Fruit fly (Drosophila melanogaster) whole organism, embryonic: ENCODE data around the gene slp1.

ENCODE experiments used
- Abd-B ChIP-seq: fragments of 200-800 bp; sonication (Bioruptor generic); optimal IDR thresholded peaks from 2 replicates; lab custom pipeline; 2018; ENCODE audit warnings: missing biosample characterization, mild to moderate bottlenecking, missing genetic modification characterization, moderate library complexity
- Adf1 ChIP-seq: fragments of 200-800 bp; sonication (Bioruptor generic); IDR thresholded peaks from 2 replicates; pipeline ENCODE4 v1.3.6; 2022; ENCODE audit warnings: missing biosample characterization, missing genetic modification characterization
- BEAF-32 ChIP-seq: fragments of 200-800 bp; sonication (Bioruptor generic); optimal IDR thresholded peaks from 3 replicates; lab custom pipeline; 2017; ENCODE audit warnings: missing biosample characterization, missing genetic modification characterization, mild to moderate bottlenecking, moderate library complexity, missing genetic modification reagents
- Bdp1 ChIP-seq: fragments of 200-800 bp; sonication (Bioruptor generic); optimal IDR thresholded peaks from 3 replicates; lab custom pipeline; 2016; ENCODE audit warnings: missing biosample characterization, missing genetic modification characterization
- CG10147 ChIP-seq: fragments of 200-800 bp; sonication (Bioruptor generic); optimal IDR thresholded peaks from 2 replicates; lab custom pipeline; 2019; ENCODE audit warnings: missing biosample characterization, mild to moderate bottlenecking, missing genetic modification characterization, moderate library complexity
- CG11085 ChIP-seq: fragments of 200-800 bp; sonication (Bioruptor generic); IDR thresholded peaks from 2 replicates; pipeline ENCODE4 v1.3.6; 2022; ENCODE audit warnings: missing biosample characterization, missing genetic modification characterization
- CG11398 ChIP-seq: fragments of 200-800 bp; sonication (Bioruptor generic); optimal IDR thresholded peaks from 2 replicates; lab custom pipeline; 2016; ENCODE audit warnings: missing biosample characterization, missing genetic modification characterization
- CG12744 ChIP-seq: fragments of 200-800 bp; sonication (Bioruptor generic); optimal IDR thresholded peaks from 2 replicates; lab custom pipeline; 2016; ENCODE audit warnings: missing biosample characterization, missing genetic modification characterization
- CG13894 ChIP-seq: fragments of 200-800 bp; sonication (Bioruptor generic); optimal IDR thresholded peaks from 3 replicates; lab custom pipeline; 2018; ENCODE audit warnings: missing biosample characterization, mild to moderate bottlenecking, missing genetic modification characterization, moderate library complexity
- CG14050 ChIP-seq: fragments of 200-800 bp; sonication (Bioruptor generic); IDR thresholded peaks from 3 replicates; pipeline ENCODE4 v1.3.6; 2022; ENCODE audit warnings: missing biosample characterization, missing genetic modification characterization
- CG15073 ChIP-seq: fragments of 200-800 bp; sonication (Bioruptor generic); optimal IDR thresholded peaks from 2 replicates; lab custom pipeline; 2016; ENCODE audit warnings: missing biosample characterization, missing genetic modification characterization
- CG17186 ChIP-seq: fragments of 200-800 bp; sonication (Bioruptor generic); optimal IDR thresholded peaks from 3 replicates; lab custom pipeline; 2017; ENCODE audit warnings: missing biosample characterization, missing genetic modification reagents, missing genetic modification characterization
- CG1832 ChIP-seq: fragments of 200-800 bp; sonication (Bioruptor generic); optimal IDR thresholded peaks from 2 replicates; lab custom pipeline; 2017; ENCODE audit warnings: missing biosample characterization, mild to moderate bottlenecking, missing genetic modification characterization, inconsistent platforms
- CG18599 ChIP-seq: fragments of 200-800 bp; sonication (Bioruptor generic); optimal IDR thresholded peaks from 3 replicates; lab custom pipeline; 2017; ENCODE audit warnings: missing biosample characterization, missing genetic modification characterization, mild to moderate bottlenecking, moderate library complexity, missing genetic modification reagents
- CG2120 ChIP-seq: fragments of 200-800 bp; sonication (Bioruptor generic); optimal IDR thresholded peaks from 3 replicates; lab custom pipeline; 2016; ENCODE audit warnings: missing biosample characterization, missing genetic modification characterization
- CG2199 ChIP-seq: fragments of 200-800 bp; sonication (Bioruptor generic); IDR thresholded peaks from 3 replicates; pipeline ENCODE4 v1.3.6; 2022; ENCODE audit warnings: missing biosample characterization, missing genetic modification characterization
- CG31388 ChIP-seq: fragments of 200-800 bp; sonication (Bioruptor generic); optimal IDR thresholded peaks from 2 replicates; lab custom pipeline; 2016; ENCODE audit warnings: missing biosample characterization, missing genetic modification characterization
- CG3838 ChIP-seq: fragments of 200-800 bp; sonication (Bioruptor generic); optimal IDR thresholded peaks from 3 replicates; lab custom pipeline; 2016; ENCODE audit warnings: missing biosample characterization, missing genetic modification characterization
- CG43689 ChIP-seq: fragments of 200-800 bp; sonication (Bioruptor generic); IDR thresholded peaks from 2 replicates; pipeline ENCODE4 v1.3.6; 2022; ENCODE audit warnings: missing biosample characterization, missing genetic modification characterization
- CG4707 ChIP-seq: fragments of 200-800 bp; sonication (Bioruptor generic); optimal IDR thresholded peaks from 2 replicates; lab custom pipeline; 2018; ENCODE audit warnings: missing biosample characterization, mild to moderate bottlenecking, missing genetic modification characterization, moderate library complexity
- CG5245 ChIP-seq: fragments of 200-800 bp; sonication (Bioruptor generic); optimal IDR thresholded peaks from 3 replicates; lab custom pipeline; 2016; ENCODE audit warnings: missing biosample characterization, missing genetic modification characterization
- CG6175 ChIP-seq: fragments of 200-800 bp; sonication (Bioruptor generic); IDR thresholded peaks from 3 replicates; pipeline ENCODE4 v1.3.6; 2022; ENCODE audit warnings: missing biosample characterization, missing genetic modification characterization
- CG7963 ChIP-seq: fragments of 200-800 bp; sonication (Bioruptor generic); IDR thresholded peaks from 3 replicates; pipeline ENCODE4 v1.3.6; 2022; ENCODE audit warnings: missing biosample characterization, missing genetic modification characterization; ENCODE audit not compliant: partially characterized antibody
- CG8359 ChIP-seq: fragments of 200-800 bp; sonication (Bioruptor generic); optimal IDR thresholded peaks from 2 replicates; lab custom pipeline; 2017; ENCODE audit warnings: missing biosample characterization, mild to moderate bottlenecking, missing genetic modification characterization, borderline replicate concordance
- ERR ChIP-seq: fragments of 200-800 bp; sonication (Bioruptor generic); optimal IDR thresholded peaks from 2 replicates; lab custom pipeline; 2016; ENCODE audit warnings: missing biosample characterization, missing genetic modification characterization
- Hr51 ChIP-seq, 2 experiments: fragments of 200-800 bp; sonication (Bioruptor generic); optimal IDR thresholded peaks; 2 replicates in 1 of 2; 3 replicates in 1 of 2; lab custom pipeline; 2016 to 2018; ENCODE audit warnings: missing biosample characterization in 2 of 2, missing genetic modification characterization in 2 of 2, mild to moderate bottlenecking in 1 of 2, moderate library complexity in 1 of 2
- Oli ChIP-seq: fragments of 200-800 bp; sonication (Bioruptor generic); optimal IDR thresholded peaks from 2 replicates; lab custom pipeline; 2018; ENCODE audit warnings: missing biosample characterization, mild to moderate bottlenecking, missing genetic modification characterization, moderate library complexity
- Rfx ChIP-seq: fragments of 200-800 bp; sonication (Bioruptor generic); IDR thresholded peaks from 2 replicates; pipeline ENCODE4 v1.3.6; 2022; ENCODE audit warnings: missing biosample characterization, missing genetic modification characterization
- Sox102F ChIP-seq: fragments of 200-800 bp; sonication (Bioruptor generic); optimal IDR thresholded peaks from 2 replicates; lab custom pipeline; 2018; ENCODE audit warnings: missing biosample characterization, mild to moderate bottlenecking, missing genetic modification characterization, moderate library complexity
- Sry-β ChIP-seq: fragments of 200-800 bp; sonication (Bioruptor generic); optimal IDR thresholded peaks from 2 replicates; lab custom pipeline; 2018; ENCODE audit warnings: missing biosample characterization, mild to moderate bottlenecking, missing genetic modification characterization, moderate library complexity
- Sry-δ ChIP-seq: fragments of 200-800 bp; sonication (Bioruptor generic); optimal IDR thresholded peaks from 2 replicates; lab custom pipeline; 2016; ENCODE audit warnings: missing biosample characterization, missing genetic modification characterization
- Xbp1 ChIP-seq: fragments of 200-800 bp; sonication (Bioruptor generic); optimal IDR thresholded peaks from 3 replicates; lab custom pipeline; 2016; ENCODE audit warnings: missing biosample characterization, mild to moderate bottlenecking, missing genetic modification characterization
- bsh ChIP-seq, 2 experiments: fragments of 200-800 bp; sonication (Bioruptor generic); optimal IDR thresholded peaks; 2 replicates each; lab custom pipeline; 2017 to 2018; ENCODE audit warnings: mild to moderate bottlenecking in 2 of 2, missing biosample characterization in 2 of 2, missing genetic modification characterization in 2 of 2, moderate library complexity in 1 of 2
- chn ChIP-seq: fragments of 200-800 bp; sonication (Bioruptor generic); optimal IDR thresholded peaks from 2 replicates; lab custom pipeline; 2016; ENCODE audit warnings: missing biosample characterization, missing genetic modification characterization
- dati ChIP-seq: fragments of 200-800 bp; sonication (Bioruptor generic); IDR thresholded peaks from 2 replicates; pipeline ENCODE4 v1.3.6; 2022; ENCODE audit warnings: missing biosample characterization, missing genetic modification characterization
- dpn ChIP-seq, 2 experiments: fragments of 200-800 bp; sonication (Bioruptor generic); optimal IDR thresholded peaks; 3 replicates each; lab custom pipeline; 2016; ENCODE audit warnings: missing biosample characterization in 2 of 2, missing genetic modification characterization in 2 of 2
- ems ChIP-seq: fragments of 200-800 bp; sonication (Bioruptor generic); optimal IDR thresholded peaks from 3 replicates; lab custom pipeline; 2016; ENCODE audit warnings: missing biosample characterization, missing genetic modification characterization
- fu2 ChIP-seq: fragments of 200-800 bp; sonication (Bioruptor generic); optimal IDR thresholded peaks from 2 replicates; lab custom pipeline; 2016; ENCODE audit warnings: missing biosample characterization, missing genetic modification characterization
- gfzf ChIP-seq: fragments of 200-800 bp; sonication (Bioruptor generic); optimal IDR thresholded peaks from 2 replicates; lab custom pipeline; 2016; ENCODE audit warnings: missing biosample characterization, mild to moderate bottlenecking, missing genetic modification characterization, moderate library complexity
- luna ChIP-seq: fragments of 200-800 bp; sonication (Bioruptor generic); optimal IDR thresholded peaks from 2 replicates; lab custom pipeline; 2016; ENCODE audit warnings: missing biosample characterization, missing genetic modification characterization
- nau ChIP-seq: fragments of 200-800 bp; sonication (Bioruptor generic); optimal IDR thresholded peaks from 3 replicates; lab custom pipeline; 2017; ENCODE audit warnings: missing biosample characterization, mild to moderate bottlenecking, missing genetic modification characterization, missing genetic modification reagents
- nmo ChIP-seq: fragments of 200-800 bp; sonication (Bioruptor generic); optimal IDR thresholded peaks from 2 replicates; lab custom pipeline; 2018; ENCODE audit warnings: missing biosample characterization, mild to moderate bottlenecking, missing genetic modification characterization, moderate library complexity
- oc ChIP-seq: fragments of 200-800 bp; sonication (Bioruptor generic); optimal IDR thresholded peaks from 2 replicates; lab custom pipeline; 2018; ENCODE audit warnings: missing biosample characterization, mild to moderate bottlenecking, missing genetic modification characterization, moderate library complexity
- org-1 ChIP-seq: fragments of 200-800 bp; sonication (Bioruptor generic); optimal IDR thresholded peaks from 2 replicates; lab custom pipeline; 2017; ENCODE audit warnings: missing biosample characterization, missing genetic modification characterization
- psq ChIP-seq: fragments of 200-800 bp; sonication (Bioruptor generic); optimal IDR thresholded peaks from 2 replicates; lab custom pipeline; 2017; ENCODE audit warnings: missing biosample characterization, missing genetic modification characterization
- sim ChIP-seq: fragments of 200-800 bp; sonication (Bioruptor generic); IDR thresholded peaks from 2 replicates; pipeline ENCODE4 v1.3.6; 2022; ENCODE audit warnings: missing biosample characterization, missing genetic modification characterization
- tio ChIP-seq: fragments of 200-800 bp; sonication (Bioruptor generic); optimal IDR thresholded peaks from 2 replicates; lab custom pipeline; 2017; ENCODE audit warnings: missing biosample characterization, missing genetic modification characterization, inconsistent platforms
- tll ChIP-seq, 2 experiments: fragments of 200-800 bp in 1 of 2; fragments of >200 bp in 1 of 2; sonication (Bioruptor generic) in 1 of 2; optimal IDR thresholded peaks; 2 replicates each; lab custom pipeline; 2017 to 2019; ENCODE audit warnings: missing biosample characterization in 2 of 2, missing genetic modification characterization in 2 of 2, mild to moderate bottlenecking in 1 of 2, moderate library complexity in 1 of 2
- trem ChIP-seq: fragments of 200-800 bp; optimal IDR thresholded peaks from 3 replicates; lab custom pipeline; 2019; ENCODE audit warnings: missing biosample characterization, mild to moderate bottlenecking, missing genetic modification characterization, moderate library complexity
- zen ChIP-seq: fragments of 200-800 bp; sonication (Bioruptor generic); optimal IDR thresholded peaks from 3 replicates; lab custom pipeline; 2018; ENCODE audit warnings: missing biosample characterization, mild to moderate bottlenecking, missing genetic modification characterization, moderate library complexity

Gene slp1

dm6 chr2L:3872283-3872682 is 46.8 kb downstream of the slp1 start, which contains the start of gene CG31957 (continued):
- TF ChIP-seq Abd-B (GFP tag; lab: Kevin White, UChicago) (peak; percentile 52), tll (GFP tag; optimal IDR thresholded peaks at IDR 0.05; lab: Kevin White, UChicago) (peak in 1 of 2 experiments; percentile 84), CG2199 (no peak), ERR (GFP tag; lab: Kevin White, UChicago) (peak; percentile 44), ems (GFP tag; lab: Kevin White, UChicago) (peak; percentile 36), Xbp1 (peak; percentile 62), Adf1 (no peak), psq (GFP tag; lab: Kevin White, UChicago) (no peak), bsh (GFP tag; optimal IDR thresholded peaks at IDR 0.05; lab: Kevin White, UChicago) (peak in 1 of 2 experiments; percentile 21), CG10147 (GFP tag; lab: Kevin White, UChicago) (no peak), trem (tag; lab: Kevin White, UChicago) (peak; percentile 48), CG7963 (GFP tag; lab: Robert Waterston, UW) (peak; percentile 77), CG8359 (GFP tag; lab: Kevin White, UChicago) (no peak), CG2120 (peak; percentile 87), CG4707 (no peak), zen (tag; lab: Kevin White, UChicago) (peak; percentile 21), nmo (peak; percentile 41), Sry-δ (GFP tag; lab: Kevin White, UChicago) (peak; percentile 97), nau (no peak), Hr51 (GFP tag; optimal IDR thresholded peaks at IDR 0.05; lab: Kevin White, UChicago) (peak in 1 of 2 experiments; percentile 83), sim (GFP tag; lab: Robert Waterston, UW) (no peak), dpn (GFP tag; optimal IDR thresholded peaks at IDR 0.05; lab: Kevin White, UChicago) (peak; percentile 49 to 69), CG11398 (GFP tag; lab: Kevin White, UChicago) (no peak), gfzf (peak; percentile 13), CG15073 (no peak), oc (tag; lab: Kevin White, UChicago) (no peak), CG6175 (GFP tag; lab: Robert Waterston, UW) (no peak), CG18599 (GFP tag; lab: Kevin White, UChicago) (no peak), Rfx (GFP tag; lab: Robert Waterston, UW) (peak; percentile 85), luna (peak; percentile 63), CG31388 (GFP tag; lab: Kevin White, UChicago) (no peak), CG14050 (GFP tag; lab: Robert Waterston, UW) (no peak), CG5245 (GFP tag; lab: Kevin White, UChicago) (no peak), tio (GFP tag; lab: Kevin White, UChicago) (no peak), CG12744 (GFP tag; lab: Kevin White, UChicago) (no peak), BEAF-32 (peak; percentile 96), CG11085 (GFP tag; lab: Robert Waterston, UW) (peak; percentile 49), org-1 (GFP tag; lab: Kevin White, UChicago) (no peak), dati (no peak), CG17186 (peak; percentile 20), CG13894 (tag; lab: Kevin White, UChicago) (no peak), CG1832 (GFP tag; lab: Kevin White, UChicago) (no peak), fu2 (GFP tag; lab: Kevin White, UChicago) (peak; percentile 74), chn (peak; percentile 75), CG3838 (no peak), Sry-β (no peak), Sox102F (GFP tag; lab: Kevin White, UChicago) (no peak), Bdp1 (GFP tag; lab: Kevin White, UChicago) (peak; percentile 34), Oli (tag; lab: Kevin White, UChicago) (no peak), CG43689 (GFP tag; lab: Robert Waterston, UW) (no peak)
